Worm (Caenorhabditis elegans) whole organism, L4/young adult: ENCODE data around the gene acp-3.

Experiments
- W03F9.2 ChIP-seq: fragments of 150-350 bp; optimal IDR thresholded peaks from 2 replicates; lab custom pipeline; 2014; ENCODE audit warnings: missing biosample characterization, missing genetic modification characterization
- dao-5 ChIP-seq: sonication (generic microtip); optimal IDR thresholded peaks from 2 replicates; lab custom pipeline; 2016; ENCODE audit warnings: missing genotype, missing genetic modification characterization, moderate library complexity, missing compliant biosample characterization
- him-1 ChIP-seq: sonication (generic microtip); optimal IDR thresholded peaks from 2 replicates; lab custom pipeline; 2016; ENCODE audit warnings: missing genotype, missing genetic modification reagents, missing genetic modification characterization, missing compliant biosample characterization

- no peak for TF ChIP-seq him-1 (tag; lab: Kevin White, UChicago)
- no peak for TF ChIP-seq dao-5 (tag; lab: Kevin White, UChicago)
- no peak for TF ChIP-seq W03F9.2
Measured at ce11 chrII:8420775-8421388, 16.1 kb downstream of the acp-3 start.
